Worm (Caenorhabditis elegans): Measurements from ENCODE around the gene ndub-8.
A peak's percentile ranks its signal among the peaks of the same experiment; 100 is the strongest.

ndub-8 gene

DNA sequence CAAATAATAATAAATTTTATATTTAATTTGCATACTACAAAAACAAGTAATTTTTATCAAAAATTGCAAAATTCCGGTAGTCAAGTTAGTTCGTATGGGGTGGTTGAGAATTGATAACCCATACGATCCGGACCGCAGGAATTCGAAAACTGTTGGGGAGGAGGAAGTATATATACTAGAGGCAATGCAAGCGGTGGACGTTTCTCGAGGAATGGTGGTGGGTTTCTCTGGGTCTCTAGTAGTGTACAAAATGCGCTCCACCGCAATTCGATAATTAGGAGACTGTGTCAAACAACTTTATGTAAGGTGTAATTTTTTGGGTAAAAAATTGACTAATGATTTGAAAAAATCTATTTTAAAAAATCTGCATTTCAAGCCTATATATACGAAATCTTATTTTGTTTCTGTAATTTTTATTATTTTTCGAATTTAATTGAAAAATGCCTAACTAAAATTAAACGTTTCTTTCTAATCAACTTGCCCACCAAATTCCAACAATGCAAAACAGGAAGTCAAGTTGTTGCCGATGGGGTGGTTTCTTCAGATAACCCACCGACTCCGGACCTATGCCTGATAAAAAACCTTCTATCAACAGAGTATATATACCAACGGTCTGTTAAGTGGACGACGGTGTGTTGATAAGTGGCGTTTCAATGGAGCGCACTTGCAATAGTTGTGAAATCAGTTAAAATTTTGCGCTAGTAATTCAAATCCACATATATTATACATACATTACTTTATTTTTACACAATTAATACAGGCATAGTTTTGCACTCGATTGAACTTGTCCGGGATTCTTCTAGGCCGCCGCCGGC lies 38.1 kb upstream of the ndub-8 start (continued):
- peak; percentile 56; the same call in 1 of the 2 replicates for TF ChIP-seq mxl-2 (GFP tag; conservative IDR thresholded peaks at IDR 0.05)
- TF ChIP-seq zip-11 (GFP tag; IDR thresholded peaks at IDR 0.05) = peak; percentile 73; the same call in 1 of the 2 replicates
- peak in 1 of 2 experiments; percentile 98 for TF ChIP-seq unc-62 (GFP tag; optimal IDR thresholded peaks at IDR 0.05 in 1 of 2)
- no peak for TF ChIP-seq unc-62 (tag; optimal IDR thresholded peaks at IDR 0.05)
- no peak for TF ChIP-seq ZK546.5 (tag; optimal IDR thresholded peaks at IDR 0.05)
- TF ChIP-seq ceh-28 (tag; optimal IDR thresholded peaks at IDR 0.05) = no peak
- TF ChIP-seq spr-3 (GFP tag; optimal IDR thresholded peaks at IDR 0.05) = peak; percentile 89
- TF ChIP-seq ceh-82 (tag; optimal IDR thresholded peaks at IDR 0.05) = no peak
- peak; percentile 13 to 76 for TF ChIP-seq hif-1 (tag; optimal IDR thresholded peaks at IDR 0.05)
- TF ChIP-seq lin-39 (tag; optimal IDR thresholded peaks at IDR 0.05) = no peak
- no peak for TF ChIP-seq ceh-62 (tag; optimal IDR thresholded peaks at IDR 0.05)
- TF ChIP-seq mes-2 (tag; optimal IDR thresholded peaks at IDR 0.05; ENCODE audit: poor library complexity, severe bottlenecking) = peak; percentile 94
- TF ChIP-seq daf-19 (GFP tag; conservative IDR thresholded peaks at IDR 0.05) = no peak
- TF ChIP-seq nhr-28 (tag; optimal IDR thresholded peaks at IDR 0.05) = peak; percentile 50
- TF ChIP-seq D1046.2 (GFP tag; IDR thresholded peaks at IDR 0.05) = peak; percentile 86
- TF ChIP-seq attf-4 (tag; optimal IDR thresholded peaks at IDR 0.05) = no peak
- TF ChIP-seq F26F4.8 (GFP tag; conservative IDR thresholded peaks at IDR 0.05) = peak; percentile 65; the same call in 1 of the 2 replicates
- no peak for TF ChIP-seq daf-12 (tag; optimal IDR thresholded peaks at IDR 0.05)
- TF ChIP-seq F49E8.2 (tag; optimal IDR thresholded peaks at IDR 0.05; ENCODE audit: borderline replicate concordance) = no peak
- peak; percentile 66 for TF ChIP-seq ama-1 (optimal IDR thresholded peaks at IDR 0.05)
- peak; percentile 85 for TF ChIP-seq dmd-9 (GFP tag; IDR thresholded peaks at IDR 0.05)
- peak; percentile 88 for TF ChIP-seq hlh-30 (tag; optimal IDR thresholded peaks at IDR 0.05; ENCODE audit: insufficient read depth)
- TF ChIP-seq jun-1 (tag; optimal IDR thresholded peaks at IDR 0.05) = peak; percentile 65
- no peak for TF ChIP-seq ztf-11 (tag; optimal IDR thresholded peaks at IDR 0.05)
- no peak for TF ChIP-seq T20F7.1 (GFP tag; optimal IDR thresholded peaks at IDR 0.05)
- peak; percentile 84; the same call in 1 of the 2 replicates for TF ChIP-seq Y75B8A.6 (GFP tag; IDR thresholded peaks at IDR 0.05)
- no peak for TF ChIP-seq unc-39 (tag; optimal IDR thresholded peaks at IDR 0.05)
- peak; percentile 55; the same call in 1 of the 2 replicates for TF ChIP-seq Y48G9A.11 (GFP tag; IDR thresholded peaks at IDR 0.05)
- peak; percentile 94 for TF ChIP-seq nhr-77 (tag; optimal IDR thresholded peaks at IDR 0.05)
- peak; percentile 70 for TF ChIP-seq F10B5.3 (tag; optimal IDR thresholded peaks at IDR 0.05)
- TF ChIP-seq madf-9 (GFP tag; conservative IDR thresholded peaks at IDR 0.05) = peak; percentile 89
- peak; percentile 89 for TF ChIP-seq lin-13 (GFP tag; optimal IDR thresholded peaks at IDR 0.05)
- TF ChIP-seq nhr-6 (tag; optimal IDR thresholded peaks at IDR 0.05) = peak; percentile 89
- TF ChIP-seq Y5F2A.4 (GFP tag; optimal IDR thresholded peaks at IDR 0.05) = peak; percentile 37
- peak; percentile 94 for TF ChIP-seq rbr-2 (tag; optimal IDR thresholded peaks at IDR 0.05)
- no peak for TF ChIP-seq sdz-12 (GFP tag; optimal IDR thresholded peaks at IDR 0.05)
- no peak for TF ChIP-seq egl-27 (tag; optimal IDR thresholded peaks at IDR 0.05)
- no peak for TF ChIP-seq nhr-10 (tag; optimal IDR thresholded peaks at IDR 0.05)
- TF ChIP-seq mxl-3 (GFP tag; optimal IDR thresholded peaks at IDR 0.05) = peak; percentile 24
- TF ChIP-seq mdl-1 (tag; optimal IDR thresholded peaks at IDR 0.05) = peak; percentile 10 to 11
- peak; percentile 67 for TF ChIP-seq lir-3 (tag; optimal IDR thresholded peaks at IDR 0.05)
- TF ChIP-seq zfp-2 (tag; optimal IDR thresholded peaks at IDR 0.05) = peak; percentile 66
- TF ChIP-seq ZK337.2 (GFP tag; IDR thresholded peaks at IDR 0.05) = peak; percentile 71; the same call in 1 of the 2 replicates
- peak; percentile 99 for TF ChIP-seq snpc-4 (tag; optimal IDR thresholded peaks at IDR 0.05)
- TF ChIP-seq F44E2.7 (GFP tag; IDR thresholded peaks at IDR 0.05) = peak; percentile 79; the same call in 1 of the 2 replicates
- TF ChIP-seq nhr-42 (GFP tag; IDR thresholded peaks at IDR 0.05) = peak; percentile 97
- TF ChIP-seq pqm-1 (tag; optimal IDR thresholded peaks at IDR 0.05) = peak; percentile 35
- peak; percentile 93 for TF ChIP-seq mep-1 (tag; optimal IDR thresholded peaks at IDR 0.05)
- peak; percentile 94 for TF ChIP-seq pha-4 (GFP tag; IDR thresholded peaks at IDR 0.05)
- peak; percentile 71 for TF ChIP-seq pha-4 (tag; optimal IDR thresholded peaks at IDR 0.05)

All from whole organism, L4 larva.